Fruit fly (Drosophila melanogaster): ENCODE measurements around the gene CG5937.

DNA sequence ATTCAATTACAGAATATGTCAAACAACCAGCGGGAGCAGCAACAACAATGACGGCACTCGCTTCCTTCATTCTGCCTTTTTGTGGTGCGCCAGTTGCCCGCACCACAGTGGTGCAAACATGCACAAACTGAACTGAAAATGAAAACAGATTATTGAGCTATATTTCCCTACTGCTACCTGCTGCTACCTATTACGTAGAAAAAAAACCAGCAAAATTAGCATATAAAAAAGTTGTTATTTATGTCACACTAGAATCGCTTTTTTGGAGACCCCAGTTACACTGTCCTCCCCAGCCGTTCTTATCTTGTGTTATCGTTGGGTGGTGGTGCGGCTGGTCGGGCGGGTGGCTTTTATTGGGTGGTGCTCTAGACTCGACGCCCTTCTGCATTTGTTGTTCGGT lies 57.8 kb downstream of the CG5937 start:
- TF ChIP-seq CG12768 (GFP tag; optimal IDR thresholded peaks at IDR 0.05) (no peak), Clk (GFP tag; optimal IDR thresholded peaks at IDR 0.05) (no peak), Hr96 (GFP tag; optimal IDR thresholded peaks at IDR 0.05) (peak; percentile 67), toe (GFP tag; optimal IDR thresholded peaks at IDR 0.05) (no peak), tj (GFP tag; optimal IDR thresholded peaks at IDR 0.05) (no peak), CG7101 (tag; optimal IDR thresholded peaks at IDR 0.05) (peak; percentile 43), CG7045 (GFP tag; optimal IDR thresholded peaks at IDR 0.05) (no peak)
